Fruit fly (Drosophila melanogaster) whole organism, embryonic: ENCODE data around the gene Osi17.

ENCODE experiments used
- CG12391 ChIP-seq: fragments of 200-800 bp; sonication (Bioruptor generic); optimal IDR thresholded peaks from 3 replicates; lab custom pipeline; 2018; ENCODE audit warnings: missing biosample characterization, mild to moderate bottlenecking, missing genetic modification characterization, moderate library complexity
- CG17912 ChIP-seq: fragments of 200-800 bp; sonication (Bioruptor generic); optimal IDR thresholded peaks from 2 replicates; lab custom pipeline; 2018; ENCODE audit warnings: missing biosample characterization, mild to moderate bottlenecking, missing genetic modification characterization
- CG4424 ChIP-seq: fragments of 200-800 bp; sonication (Bioruptor generic); optimal IDR thresholded peaks from 3 replicates; lab custom pipeline; 2016; ENCODE audit warnings: missing biosample characterization, missing genetic modification characterization
- CG9215 ChIP-seq: fragments of 200-800 bp; sonication (Bioruptor generic); IDR thresholded peaks from 2 replicates; pipeline ENCODE4 v1.3.6; 2022; ENCODE audit warnings: missing biosample characterization, missing genetic modification characterization
- lab ChIP-seq: fragments of 200-800 bp; sonication (Bioruptor generic); optimal IDR thresholded peaks from 3 replicates; lab custom pipeline; 2017; ENCODE audit warnings: missing biosample characterization, missing genetic modification characterization, mild to moderate bottlenecking, moderate library complexity, missing genetic modification reagents

DNA sequence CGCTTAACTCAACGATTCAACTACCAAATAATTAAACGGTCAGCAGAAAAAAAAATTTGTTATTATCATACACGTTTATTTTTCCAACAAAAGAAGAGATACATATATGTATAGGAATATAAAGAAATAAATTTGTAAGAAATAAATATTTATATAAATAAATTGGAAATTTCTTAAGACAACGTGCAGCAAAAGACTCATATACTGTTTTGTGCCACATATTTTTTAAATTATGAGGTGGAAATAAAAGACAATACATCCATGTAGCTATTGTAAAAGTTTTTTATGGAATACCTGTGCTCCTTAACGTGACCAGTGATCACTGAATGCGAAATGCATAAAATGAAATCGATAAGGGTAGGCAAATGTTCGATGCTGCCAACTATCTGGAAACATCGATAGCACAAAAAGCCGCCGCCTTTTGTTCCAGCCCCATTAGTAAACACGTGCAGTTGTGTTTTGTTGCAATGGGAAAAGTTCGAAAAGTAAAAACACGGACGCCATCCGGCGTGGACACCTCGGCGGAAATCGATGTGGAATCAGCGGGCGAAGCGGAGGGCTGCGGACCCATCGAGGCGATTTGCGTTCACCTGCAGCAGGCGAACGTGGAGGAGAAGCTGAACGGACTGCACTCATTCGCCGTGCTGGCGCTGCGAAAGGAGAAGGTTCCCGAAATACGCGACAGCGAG lies 57.1 kb downstream of the Osi17 start, which contains the start of gene CG10286:
- TF ChIP-seq lab (GFP tag; lab: Kevin White, UChicago) (peak; percentile 53), CG17912 (GFP tag; lab: Kevin White, UChicago) (peak; percentile 21), CG4424 (GFP tag; lab: Kevin White, UChicago) (no peak), CG9215 (no peak), CG12391 (tag; lab: Kevin White, UChicago) (peak; percentile 71)
